Fruit fly (Drosophila melanogaster) whole organism, embryonic: Measurements from ENCODE around the gene CG3149.

Experiments
- ATbp ChIP-seq: fragments of 200-800 bp; sonication (Bioruptor generic); optimal IDR thresholded peaks from 2 replicates; lab custom pipeline; 2017; ENCODE audit warnings: missing biosample characterization, mild to moderate bottlenecking, missing genetic modification characterization, missing genetic modification reagents
- Aef1 ChIP-seq: fragments of 200-800 bp; sonication (Bioruptor generic); IDR thresholded peaks from 3 replicates; pipeline ENCODE4 v1.3.6; 2022; ENCODE audit warnings: missing biosample characterization, missing genetic modification characterization
- Atf3 ChIP-seq: fragments of 200-800 bp; sonication (Bioruptor generic); optimal IDR thresholded peaks from 3 replicates; lab custom pipeline; 2016; ENCODE audit warnings: missing biosample characterization, missing genetic modification characterization
- BEAF-32 ChIP-seq: fragments of 200-800 bp; sonication (Bioruptor generic); optimal IDR thresholded peaks from 3 replicates; lab custom pipeline; 2017; ENCODE audit warnings: missing biosample characterization, missing genetic modification characterization, mild to moderate bottlenecking, moderate library complexity, missing genetic modification reagents
- Bteb2 ChIP-seq: fragments of 200-800 bp; sonication (Bioruptor generic); optimal IDR thresholded peaks from 2 replicates; lab custom pipeline; 2016; ENCODE audit warnings: missing biosample characterization, missing genetic modification characterization
- CG10274 ChIP-seq: fragments of 200-800 bp; sonication (Bioruptor generic); optimal IDR thresholded peaks from 3 replicates; lab custom pipeline; 2017; ENCODE audit warnings: missing biosample characterization, mild to moderate bottlenecking, missing genetic modification characterization
- CG10959 ChIP-seq: fragments of 200-800 bp; sonication (Bioruptor generic); IDR thresholded peaks from 2 replicates; pipeline ENCODE4 v1.3.6; 2022; ENCODE audit warnings: missing biosample characterization, missing genetic modification characterization
- CG12104 ChIP-seq: fragments of 200-800 bp; sonication (Bioruptor generic); optimal IDR thresholded peaks from 3 replicates; lab custom pipeline; 2016; ENCODE audit warnings: missing biosample characterization, missing genetic modification characterization
- CG14710 ChIP-seq: fragments of 200-800 bp; sonication (Bioruptor generic); optimal IDR thresholded peaks from 3 replicates; lab custom pipeline; 2019; ENCODE audit warnings: missing biosample characterization, mild to moderate bottlenecking, missing genetic modification characterization, moderate library complexity
- CG16779 ChIP-seq: fragments of 200-800 bp; sonication (Bioruptor generic); IDR thresholded peaks from 2 replicates; pipeline ENCODE4 v1.3.6; 2022; ENCODE audit warnings: missing biosample characterization, missing genetic modification characterization
- CG17568 ChIP-seq: fragments of 200-800 bp; sonication (Bioruptor generic); optimal IDR thresholded peaks from 2 replicates; lab custom pipeline; 2018; ENCODE audit warnings: missing biosample characterization, mild to moderate bottlenecking, missing genetic modification characterization, moderate library complexity
- CG2875 ChIP-seq: fragments of 200-800 bp; sonication (Bioruptor generic); optimal IDR thresholded peaks from 2 replicates; lab custom pipeline; 2017; ENCODE audit warnings: missing biosample characterization, mild to moderate bottlenecking, missing genetic modification characterization, missing genetic modification reagents
- CG31441 ChIP-seq: fragments of 200-800 bp; sonication (Bioruptor generic); IDR thresholded peaks from 2 replicates; pipeline ENCODE4 v1.3.6; 2022; ENCODE audit warnings: missing biosample characterization, missing genetic modification characterization
- CG34422 ChIP-seq: fragments of 200-800 bp; sonication (Bioruptor generic); IDR thresholded peaks from 3 replicates; pipeline ENCODE4 v1.3.6; 2022; ENCODE audit warnings: missing biosample characterization, missing genetic modification characterization
- CG3726 ChIP-seq: fragments of 200-800 bp; sonication (Bioruptor generic); IDR thresholded peaks from 3 replicates; pipeline ENCODE4, ENCODE4 v1.3.6; 2022; ENCODE audit warnings: missing biosample characterization, missing genetic modification characterization
- CG5245 ChIP-seq: fragments of 200-800 bp; sonication (Bioruptor generic); optimal IDR thresholded peaks from 3 replicates; lab custom pipeline; 2016; ENCODE audit warnings: missing biosample characterization, missing genetic modification characterization
- CG6813 ChIP-seq: fragments of 200-800 bp; sonication (Bioruptor generic); optimal IDR thresholded peaks from 2 replicates; lab custom pipeline; 2017; ENCODE audit warnings: missing biosample characterization, missing genetic modification characterization, mild to moderate bottlenecking, moderate library complexity, missing genetic modification reagents
- CG7928 ChIP-seq: fragments of 200-800 bp; sonication (Bioruptor generic); optimal IDR thresholded peaks from 2 replicates; lab custom pipeline; 2017; ENCODE audit warnings: missing biosample characterization, mild to moderate bottlenecking, missing genetic modification characterization
- D19A ChIP-seq: fragments of 200-800 bp; optimal IDR thresholded peaks from 3 replicates; lab custom pipeline; 2019; ENCODE audit warnings: missing biosample characterization, mild to moderate bottlenecking, missing genetic modification characterization, moderate library complexity
- Dbx ChIP-seq: fragments of 200-800 bp; sonication (Bioruptor generic); IDR thresholded peaks from 3 replicates; pipeline ENCODE4 v1.3.6; 2022; ENCODE audit warnings: missing biosample characterization, missing genetic modification characterization
- Drgx ChIP-seq: fragments of 200-800 bp; sonication (Bioruptor generic); IDR thresholded peaks from 2 replicates; pipeline ENCODE4 v1.3.6; 2022; ENCODE audit warnings: missing biosample characterization, missing genetic modification characterization
- E2f1 ChIP-seq: fragments of 200-800 bp; sonication (Bioruptor generic); IDR thresholded peaks from 2 replicates; pipeline ENCODE4 v1.3.6; 2022; ENCODE audit warnings: missing biosample characterization, missing genetic modification characterization
- HLH4C ChIP-seq: fragments of 200-800 bp; sonication (Bioruptor generic); IDR thresholded peaks from 3 replicates; pipeline ENCODE4 v1.3.6; 2022; ENCODE audit warnings: missing biosample characterization, missing genetic modification characterization; ENCODE audit not compliant: partially characterized antibody
- Oli ChIP-seq: fragments of 200-800 bp; sonication (Bioruptor generic); optimal IDR thresholded peaks from 2 replicates; lab custom pipeline; 2018; ENCODE audit warnings: missing biosample characterization, mild to moderate bottlenecking, missing genetic modification characterization, moderate library complexity
- Sox102F ChIP-seq: fragments of 200-800 bp; sonication (Bioruptor generic); optimal IDR thresholded peaks from 2 replicates; lab custom pipeline; 2018; ENCODE audit warnings: missing biosample characterization, mild to moderate bottlenecking, missing genetic modification characterization, moderate library complexity
- Xbp1 ChIP-seq: fragments of 200-800 bp; sonication (Bioruptor generic); optimal IDR thresholded peaks from 3 replicates; lab custom pipeline; 2016; ENCODE audit warnings: missing biosample characterization, mild to moderate bottlenecking, missing genetic modification characterization
- YL-1 ChIP-seq: fragments of 200-800 bp; sonication (Bioruptor generic); optimal IDR thresholded peaks from 3 replicates; lab custom pipeline; 2017; ENCODE audit warnings: missing biosample characterization, mild to moderate bottlenecking, missing genetic modification characterization
- aop ChIP-seq: fragments of 200-800 bp; sonication (Bioruptor generic); IDR thresholded peaks from 2 replicates; pipeline ENCODE4 v1.3.6; 2022; ENCODE audit warnings: missing biosample characterization, missing genetic modification characterization
- ap ChIP-seq: fragments of 200-800 bp; sonication (Bioruptor generic); IDR thresholded peaks from 2 replicates; pipeline ENCODE4 v1.3.6; 2022; ENCODE audit warnings: missing biosample characterization, missing genetic modification characterization
- ase ChIP-seq: fragments of 200-800 bp; sonication (Bioruptor generic); IDR thresholded peaks from 3 replicates; pipeline ENCODE4 v1.3.6; 2022; ENCODE audit warnings: missing biosample characterization, missing genetic modification characterization
- chif ChIP-seq, 2 experiments: fragments of 200-800 bp; sonication (Bioruptor generic); optimal IDR thresholded peaks; 3 replicates each; lab custom pipeline; 2016; ENCODE audit warnings: missing biosample characterization in 2 of 2, missing genetic modification characterization in 2 of 2
- crc ChIP-seq: fragments of 200-800 bp; sonication (Bioruptor generic); optimal IDR thresholded peaks from 2 replicates; lab custom pipeline; 2016; ENCODE audit warnings: missing biosample characterization, missing genetic modification characterization
- cwo ChIP-seq: fragments of 200-800 bp; sonication (Bioruptor generic); optimal IDR thresholded peaks from 3 replicates; lab custom pipeline; 2017; ENCODE audit warnings: missing biosample characterization, missing genetic modification characterization, mild to moderate bottlenecking, moderate library complexity, missing genetic modification reagents
- dan ChIP-seq: fragments of 200-800 bp; sonication (Bioruptor generic); IDR thresholded peaks from 2 replicates; pipeline ENCODE4 v1.3.6; 2022; ENCODE audit warnings: missing biosample characterization, missing genetic modification characterization
- dpn ChIP-seq, 2 experiments: fragments of 200-800 bp; sonication (Bioruptor generic); optimal IDR thresholded peaks; 3 replicates each; lab custom pipeline; 2016; ENCODE audit warnings: missing biosample characterization in 2 of 2, missing genetic modification characterization in 2 of 2
- grau ChIP-seq: fragments of 200-800 bp; optimal IDR thresholded peaks from 3 replicates; lab custom pipeline; 2019; ENCODE audit warnings: missing biosample characterization, mild to moderate bottlenecking, missing genetic modification characterization, moderate library complexity
- gsb-n ChIP-seq: fragments of 200-800 bp; sonication (Bioruptor generic); optimal IDR thresholded peaks from 3 replicates; lab custom pipeline; 2018; ENCODE audit warnings: missing biosample characterization, mild to moderate bottlenecking, missing genetic modification characterization
- hb ChIP-seq: fragments of 200-800 bp; sonication (Bioruptor generic); IDR thresholded peaks from 3 replicates; pipeline ENCODE4 v1.3.6; 2022; ENCODE audit warnings: missing biosample characterization, missing genetic modification characterization; ENCODE audit not compliant: partially characterized antibody
- insv ChIP-seq, 2 experiments: fragments of 200-800 bp; sonication (Bioruptor generic); optimal IDR thresholded peaks; 3 replicates each; lab custom pipeline; 2016 to 2018; ENCODE audit warnings: missing biosample characterization in 2 of 2, missing genetic modification characterization in 2 of 2
- jumu ChIP-seq: fragments of 200-800 bp; sonication (Bioruptor generic); optimal IDR thresholded peaks from 3 replicates; lab custom pipeline; 2016; ENCODE audit warnings: missing biosample characterization, missing genetic modification characterization
- lbe ChIP-seq: fragments of 200-800 bp; sonication (Bioruptor generic); optimal IDR thresholded peaks from 2 replicates; lab custom pipeline; 2016; ENCODE audit warnings: missing biosample characterization, mild to moderate bottlenecking, missing genetic modification characterization
- prd ChIP-seq, 3 experiments: fragments of >200 bp in 2 of 3; fragments of 200-800 bp in 1 of 3; sonication (Bioruptor generic) in 1 of 3; optimal IDR thresholded peaks in 2 of 3; IDR thresholded peaks in 1 of 3; 2 replicates in 2 of 3; 3 replicates in 1 of 3; pipeline versions ENCODE4 v1.3.6 to Lab custom; 2017 to 2022; ENCODE audit warnings: missing biosample characterization in 1 of 3, missing genetic modification characterization in 1 of 3
- salm ChIP-seq: fragments of 200-800 bp; sonication (Bioruptor generic); optimal IDR thresholded peaks from 2 replicates; lab custom pipeline; 2018; ENCODE audit warnings: missing biosample characterization, mild to moderate bottlenecking, missing genetic modification characterization
- schlank ChIP-seq: fragments of 200-800 bp; sonication (Bioruptor generic); optimal IDR thresholded peaks from 2 replicates; lab custom pipeline; 2018; ENCODE audit warnings: missing biosample characterization, mild to moderate bottlenecking, missing genetic modification characterization
- seq ChIP-seq: fragments of 200-800 bp; sonication (Bioruptor generic); IDR thresholded peaks from 2 replicates; pipeline ENCODE4 v1.3.6; 2022; ENCODE audit warnings: missing biosample characterization, missing genetic modification characterization
- sim ChIP-seq: fragments of 200-800 bp; sonication (Bioruptor generic); IDR thresholded peaks from 2 replicates; pipeline ENCODE4 v1.3.6; 2022; ENCODE audit warnings: missing biosample characterization, missing genetic modification characterization
- sr ChIP-seq: fragments of 200-800 bp; sonication (Bioruptor generic); IDR thresholded peaks from 3 replicates; pipeline ENCODE4 v1.3.6; 2022; ENCODE audit warnings: missing biosample characterization, missing genetic modification characterization
- vvl ChIP-seq: fragments of 200-800 bp; sonication (Bioruptor generic); IDR thresholded peaks from 2 replicates; pipeline ENCODE4 v1.3.6; 2022; ENCODE audit warnings: missing biosample characterization, missing genetic modification characterization
- yki ChIP-seq: fragments of >200 bp; optimal IDR thresholded peaks from 3 replicates; lab custom pipeline; 2018

Gene CG3149

dm6 chrX:5679079-5679932 lies 15.7 kb downstream of the CG3149 start (continued):
- TF ChIP-seq Atf3 (GFP tag; lab: Kevin White, UChicago) (peak; percentile 29), hb (no peak), CG16779 (no peak), schlank (tag; lab: Kevin White, UChicago) (no peak), salm (no peak), CG2875 (GFP tag; lab: Kevin White, UChicago) (peak; percentile 19), CG34422 (GFP tag; lab: Robert Waterston, UW) (0 out of 3 replicates have a peak, but pooled peaks have one; percentile 30), grau (tag; lab: Kevin White, UChicago) (peak; percentile 38), sr (GFP tag; lab: Robert Waterston, UW) (no peak), CG17568 (GFP tag; lab: Kevin White, UChicago) (no peak), dpn (GFP tag; optimal IDR thresholded peaks at IDR 0.05; lab: Kevin White, UChicago) (peak; percentile 48 to 49), Dbx (GFP tag; lab: Robert Waterston, UW) (no peak), Drgx (GFP tag; lab: Robert Waterston, UW) (peak; percentile 51; the same call in 1 of the 2 replicates), ap (GFP tag; lab: Robert Waterston, UW) (no peak), seq (GFP tag; lab: Robert Waterston, UW) (0 out of 2 replicates have a peak, but pooled peaks have one; percentile 22)

- TF ChIP-seq Xbp1 (GFP tag; lab: Kevin White, UChicago) (no peak), crc (GFP tag; lab: Kevin White, UChicago) (no peak), gsb-n (tag; lab: Kevin White, UChicago) (no peak), D19A (tag; lab: Kevin White, UChicago) (no peak), CG6813 (GFP tag; lab: Kevin White, UChicago) (peak; percentile 50), Sox102F (GFP tag; lab: Kevin White, UChicago) (no peak), cwo (GFP tag; lab: Kevin White, UChicago) (no peak), CG5245 (GFP tag; lab: Kevin White, UChicago) (no peak), Aef1 (no peak), chif (GFP tag; optimal IDR thresholded peaks at IDR 0.05; lab: Kevin White, UChicago) (peak in 1 of 2 experiments; percentile 40), prd (optimal IDR thresholded peaks at IDR 0.05; lab: Kevin White, UChicago) (no peak), prd (GFP tag; IDR thresholded peaks at IDR 0.05; lab: Robert Waterston, UW) (no peak), CG7928 (no peak), aop (GFP tag; lab: Robert Waterston, UW) (no peak), E2f1 (GFP tag; lab: Robert Waterston, UW) (no peak), YL-1 (GFP tag; lab: Kevin White, UChicago) (no peak), insv (GFP tag; optimal IDR thresholded peaks at IDR 0.05; lab: Kevin White, UChicago) (peak in 1 of 2 experiments; percentile 10), CG12104 (GFP tag; lab: Kevin White, UChicago) (peak; percentile 35), sim (GFP tag; lab: Robert Waterston, UW) (no peak), jumu (no peak), yki (lab: Kevin White, UChicago) (no peak), Oli (tag; lab: Kevin White, UChicago) (no peak), vvl (GFP tag; lab: Robert Waterston, UW) (no peak), HLH4C (no peak), CG10959 (GFP tag; lab: Robert Waterston, UW) (no peak), CG10274 (GFP tag; lab: Kevin White, UChicago) (no peak), ase (GFP tag; lab: Robert Waterston, UW) (no peak), CG3726 (GFP tag; lab: Robert Waterston, UW) (no peak), CG31441 (peak; percentile 9), BEAF-32 (GFP tag; lab: Kevin White, UChicago) (no peak), dan (GFP tag; lab: Robert Waterston, UW) (no peak), CG14710 (tag; lab: Kevin White, UChicago) (peak; percentile 31), Bteb2 (GFP tag; lab: Kevin White, UChicago) (no peak), ATbp (GFP tag; lab: Kevin White, UChicago) (no peak), lbe (GFP tag; lab: Kevin White, UChicago) (no peak)
Observed at dm6 chrX:5678178-5678470, 16.9 kb downstream of the CG3149 start.
